Worm (Caenorhabditis elegans) whole organism, late embryonic: ENCODE measurements around the gene srp-8.

Source experiments
- F13H6.1 ChIP-seq: sonication (generic microtip); optimal IDR thresholded peaks from 2 replicates; lab custom pipeline; 2016; ENCODE audit warnings: missing genetic modification characterization, missing compliant biosample characterization
- ceh-14 ChIP-seq: sonication (generic microtip); optimal IDR thresholded peaks from 2 replicates; lab custom pipeline; 2016; ENCODE audit warnings: missing genotype, missing genetic modification characterization, missing compliant biosample characterization
- ceh-22 ChIP-seq: sonication (generic microtip); optimal IDR thresholded peaks from 2 replicates; lab custom pipeline; 2017; ENCODE audit warnings: missing biosample characterization, missing genetic modification characterization
- ceh-31 ChIP-seq: sonication (generic microtip); optimal IDR thresholded peaks from 2 replicates; lab custom pipeline; 2016; ENCODE audit warnings: missing genetic modification characterization, missing compliant biosample characterization
- ceh-45 ChIP-seq: fragments of 200-800 bp; sonication (Bioruptor generic); IDR thresholded peaks from 2 replicates; pipeline ENCODE4 v1.3.6; 2022; ENCODE audit warnings: missing genetic modification reagents, missing genetic modification characterization, missing compliant biosample characterization
- dve-1 ChIP-seq: sonication (generic microtip); optimal IDR thresholded peaks from 2 replicates; lab custom pipeline; 2017; ENCODE audit warnings: antibody characterized with exemption, mild to moderate bottlenecking, missing genetic modification characterization, missing compliant biosample characterization
- fax-1 ChIP-seq: sonication (generic microtip); optimal IDR thresholded peaks from 2 replicates; lab custom pipeline; 2016; ENCODE audit warnings: missing genotype, missing genetic modification characterization, missing compliant biosample characterization
- gmeb-2 ChIP-seq: sonication (generic microtip); optimal IDR thresholded peaks from 2 replicates; lab custom pipeline; 2016; ENCODE audit warnings: missing genetic modification characterization, inconsistent platforms, missing compliant biosample characterization
- hlh-30 ChIP-seq: sonication (generic microtip); optimal IDR thresholded peaks from 2 replicates; lab custom pipeline; 2017; ENCODE audit warnings: antibody characterized with exemption, missing genetic modification characterization, missing compliant biosample characterization; ENCODE audit not compliant: insufficient read depth
- nfya-1 ChIP-seq: sonication (generic microtip); optimal IDR thresholded peaks from 2 replicates; lab custom pipeline; 2017; ENCODE audit warnings: missing genetic modification characterization, mild to moderate bottlenecking, missing compliant biosample characterization, antibody characterized with exemption, moderate library complexity
- npax-4 ChIP-seq: sonication (generic microtip); optimal IDR thresholded peaks from 2 replicates; lab custom pipeline; 2016; ENCODE audit warnings: missing genetic modification characterization, missing compliant biosample characterization
- pros-1 ChIP-seq: fragments of 150-350 bp; optimal IDR thresholded peaks from 2 replicates; lab custom pipeline; 2014; ENCODE audit warnings: missing biosample characterization, missing genetic modification reagents, missing genetic modification characterization
- sox-4 ChIP-seq: sonication (generic microtip); optimal IDR thresholded peaks from 2 replicates; lab custom pipeline; 2017; ENCODE audit warnings: mild to moderate bottlenecking, missing genetic modification characterization, inconsistent platforms, missing compliant biosample characterization
- ztf-16 ChIP-seq: sonication (generic microtip); optimal IDR thresholded peaks from 2 replicates; lab custom pipeline; 2017; ENCODE audit warnings: missing genetic modification characterization, missing compliant biosample characterization

DNA sequence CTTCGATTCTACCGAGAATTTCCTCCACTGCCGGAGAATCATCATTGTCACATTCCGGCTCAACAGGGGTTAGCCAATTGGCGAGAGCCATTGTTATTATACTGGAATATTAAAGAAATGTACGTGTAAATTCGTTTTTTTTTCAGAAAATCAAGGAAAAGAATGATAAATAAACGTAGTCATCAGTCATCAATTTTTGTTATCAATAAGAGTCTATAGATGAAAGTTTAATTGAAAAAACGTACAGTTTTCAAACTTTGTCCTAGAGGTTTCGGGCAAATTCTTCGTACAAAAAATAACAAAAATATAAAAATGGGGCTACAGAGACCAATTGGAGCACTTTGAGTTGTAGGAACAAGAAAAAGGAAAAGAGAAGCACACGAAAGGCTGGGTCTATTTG, 15.5 kb downstream of the srp-8 start, which contains the start of gene F20D6.11:
- TF ChIP-seq ceh-45 (GFP tag; lab: Robert Waterston, UW): no peak
- TF ChIP-seq ztf-16 (tag; lab: Kevin White, UChicago): no peak
- no peak for TF ChIP-seq fax-1 (tag; lab: Kevin White, UChicago)
- TF ChIP-seq npax-4 (tag; lab: Kevin White, UChicago): no peak
- no peak for TF ChIP-seq hlh-30 (tag; lab: Kevin White, UChicago)
- no peak for TF ChIP-seq gmeb-2 (tag; lab: Kevin White, UChicago)
- no peak for TF ChIP-seq dve-1
- TF ChIP-seq sox-4 (tag; lab: Kevin White, UChicago): no peak
- TF ChIP-seq pros-1 (tag; lab: Kevin White, UChicago): no peak
- TF ChIP-seq ceh-14 (tag; lab: Kevin White, UChicago): no peak
- no peak for TF ChIP-seq nfya-1 (tag; lab: Kevin White, UChicago)
- no peak for TF ChIP-seq F13H6.1 (tag; lab: Kevin White, UChicago)
- TF ChIP-seq ceh-31 (tag; lab: Kevin White, UChicago): no peak
- no peak for TF ChIP-seq ceh-22 (tag; lab: Kevin White, UChicago)
